Worm (Caenorhabditis elegans) whole organism, L2 larva: Measurements from ENCODE around the gene rpl-38.
A peak's percentile ranks its signal among the peaks of the same experiment; 100 is the strongest.

Experiments used
- C34F6.9 ChIP-seq: fragments of 150-350 bp; optimal IDR thresholded peaks from 2 replicates; lab custom pipeline; 2014; ENCODE audit warnings: missing biosample characterization, missing genetic modification characterization
- ZK546.5 ChIP-seq: sonication (generic microtip); optimal IDR thresholded peaks from 2 replicates; lab custom pipeline; 2017; ENCODE audit warnings: missing biosample characterization, missing genetic modification characterization
- alr-1 ChIP-seq: fragments of 150-350 bp; optimal IDR thresholded peaks from 2 replicates; lab custom pipeline; 2014; ENCODE audit warnings: missing biosample characterization, missing genetic modification characterization
- aly-2 ChIP-seq: fragments of 150-350 bp; optimal IDR thresholded peaks from 2 replicates; lab custom pipeline; 2014; ENCODE audit warnings: missing biosample characterization, missing genetic modification characterization
- ama-1 ChIP-seq: fragments of 150-350 bp; optimal IDR thresholded peaks from 2 replicates; lab custom pipeline; 2018; ENCODE audit warnings: inconsistent platforms
- blmp-1 ChIP-seq: sonication (generic microtip); optimal IDR thresholded peaks from 2 replicates; lab custom pipeline; 2017; ENCODE audit warnings: missing genetic modification characterization, mild to moderate bottlenecking, missing compliant biosample characterization, antibody characterized with exemption, moderate library complexity; ENCODE audit not compliant: insufficient read depth
- ceh-16 ChIP-seq: fragments of 150-350 bp; optimal IDR thresholded peaks from 2 replicates; lab custom pipeline; 2014; ENCODE audit warnings: missing biosample characterization, missing genetic modification characterization
- crh-2 ChIP-seq: sonication (generic microtip); optimal IDR thresholded peaks from 2 replicates; lab custom pipeline; 2017; ENCODE audit warnings: missing biosample characterization, missing genetic modification characterization
- dmd-4 ChIP-seq: sonication (generic microtip); optimal IDR thresholded peaks from 2 replicates; lab custom pipeline; 2017; ENCODE audit warnings: missing biosample characterization, missing genetic modification characterization
- egl-27 ChIP-seq: sonication (generic microtip); optimal IDR thresholded peaks from 3 replicates; lab custom pipeline; 2017; ENCODE audit warnings: missing biosample characterization, missing genetic modification reagents, missing genetic modification characterization
- elt-1 ChIP-seq: fragments of 150-350 bp; optimal IDR thresholded peaks from 2 replicates; lab custom pipeline; 2014; ENCODE audit warnings: missing biosample characterization, missing genetic modification characterization
- elt-3 ChIP-seq: sonication (generic microtip); optimal IDR thresholded peaks from 2 replicates; lab custom pipeline; 2017; ENCODE audit warnings: missing biosample characterization, missing genetic modification characterization
- fos-1 ChIP-seq: fragments of 150-350 bp; optimal IDR thresholded peaks from 2 replicates; lab custom pipeline; 2014; ENCODE audit warnings: missing biosample characterization, missing genetic modification characterization
- lin-11 ChIP-seq: fragments of 150-350 bp; sonication (generic microtip); optimal IDR thresholded peaks from 2 replicates; lab custom pipeline; 2014; ENCODE audit warnings: missing biosample characterization, missing genetic modification characterization, inconsistent platforms, mixed read lengths
- lin-13 ChIP-seq: fragments of 150-350 bp; optimal IDR thresholded peaks from 2 replicates; lab custom pipeline; 2014; ENCODE audit warnings: missing biosample characterization, missing genetic modification reagents, missing genetic modification characterization
- lin-39 ChIP-seq: fragments of 150-350 bp; optimal IDR thresholded peaks from 2 replicates; lab custom pipeline; 2014; ENCODE audit warnings: missing biosample characterization, missing genetic modification reagents, missing genetic modification characterization
- lsy-2 ChIP-seq, 2 experiments: fragments of 150-350 bp in 1 of 2; sonication (generic microtip) in 1 of 2; optimal IDR thresholded peaks; 2 replicates each; lab custom pipeline; 2014 to 2017; ENCODE audit warnings: missing biosample characterization in 2 of 2, missing genetic modification characterization in 2 of 2
- mab-5 ChIP-seq: fragments of 150-350 bp; optimal IDR thresholded peaks from 2 replicates; lab custom pipeline; 2014; ENCODE audit warnings: missing biosample characterization, missing genetic modification characterization
- mbf-1 ChIP-seq: sonication (generic microtip); optimal IDR thresholded peaks from 2 replicates; lab custom pipeline; 2017; ENCODE audit warnings: missing biosample characterization, missing genetic modification characterization
- nhr-10 ChIP-seq: sonication (generic microtip); optimal IDR thresholded peaks from 2 replicates; lab custom pipeline; 2017; ENCODE audit warnings: missing biosample characterization, missing genetic modification characterization
- nhr-11 ChIP-seq: fragments of 150-350 bp; optimal IDR thresholded peaks from 2 replicates; lab custom pipeline; 2014; ENCODE audit warnings: missing biosample characterization, missing genetic modification characterization
- nhr-129 ChIP-seq: fragments of 150-350 bp; optimal IDR thresholded peaks from 2 replicates; lab custom pipeline; 2014; ENCODE audit warnings: missing biosample characterization, missing genetic modification characterization
- nhr-21 ChIP-seq: fragments of 150-350 bp; optimal IDR thresholded peaks from 2 replicates; lab custom pipeline; 2014; ENCODE audit warnings: missing biosample characterization, missing genetic modification characterization
- nhr-237 ChIP-seq: fragments of 150-350 bp; optimal IDR thresholded peaks from 2 replicates; lab custom pipeline; 2014; ENCODE audit warnings: missing biosample characterization, missing genetic modification characterization
- nhr-6 ChIP-seq: fragments of 150-350 bp; optimal IDR thresholded peaks from 2 replicates; lab custom pipeline; 2014; ENCODE audit warnings: missing biosample characterization, missing genetic modification characterization
- nhr-77 ChIP-seq: fragments of 150-350 bp; optimal IDR thresholded peaks from 2 replicates; lab custom pipeline; 2014; ENCODE audit warnings: missing biosample characterization, missing genetic modification characterization
- peb-1 ChIP-seq: fragments of 150-350 bp; optimal IDR thresholded peaks from 2 replicates; lab custom pipeline; 2014; ENCODE audit warnings: missing biosample characterization, missing genetic modification characterization
- sem-4 ChIP-seq: fragments of 150-350 bp; optimal IDR thresholded peaks from 2 replicates; lab custom pipeline; 2014; ENCODE audit warnings: missing biosample characterization, missing genetic modification reagents, missing genetic modification characterization
- skn-1 ChIP-seq: sonication (generic microtip); optimal IDR thresholded peaks from 2 replicates; lab custom pipeline; 2017; ENCODE audit warnings: missing biosample characterization, missing genetic modification characterization
- sma-3 ChIP-seq: sonication (generic microtip); optimal IDR thresholded peaks from 2 replicates; lab custom pipeline; 2016; ENCODE audit warnings: missing genetic modification reagents, missing genetic modification characterization, missing compliant biosample characterization
- sma-9 ChIP-seq, 2 experiments: fragments of 150-350 bp in 1 of 2; sonication (generic microtip) in 1 of 2; optimal IDR thresholded peaks; 2 replicates each; lab custom pipeline; 2014 to 2016; ENCODE audit warnings: missing genetic modification characterization in 2 of 2, mild to moderate bottlenecking in 1 of 2, missing biosample characterization in 1 of 2, missing compliant biosample characterization in 1 of 2, missing genetic modification reagents in 1 of 2, moderate library complexity in 1 of 2
- unc-39 ChIP-seq: fragments of 150-350 bp; optimal IDR thresholded peaks from 2 replicates; lab custom pipeline; 2014; ENCODE audit warnings: missing biosample characterization, missing genetic modification characterization
- unc-55 ChIP-seq: fragments of 150-350 bp; sonication (generic microtip); optimal IDR thresholded peaks from 3 replicates; lab custom pipeline; 2014; ENCODE audit warnings: missing biosample characterization, missing genetic modification reagents, missing genetic modification characterization
- zag-1 ChIP-seq: fragments of 150-350 bp; optimal IDR thresholded peaks from 2 replicates; lab custom pipeline; 2014; ENCODE audit warnings: missing biosample characterization, missing genetic modification characterization
- ztf-1 ChIP-seq: fragments of 200-800 bp; sonication (Bioruptor generic); conservative IDR thresholded peaks from 2 replicates; pipeline ENCODE4 v1.3.6; 2022; ENCODE audit warnings: missing genetic modification characterization, missing compliant biosample characterization

The rpl-38 gene

DNA sequence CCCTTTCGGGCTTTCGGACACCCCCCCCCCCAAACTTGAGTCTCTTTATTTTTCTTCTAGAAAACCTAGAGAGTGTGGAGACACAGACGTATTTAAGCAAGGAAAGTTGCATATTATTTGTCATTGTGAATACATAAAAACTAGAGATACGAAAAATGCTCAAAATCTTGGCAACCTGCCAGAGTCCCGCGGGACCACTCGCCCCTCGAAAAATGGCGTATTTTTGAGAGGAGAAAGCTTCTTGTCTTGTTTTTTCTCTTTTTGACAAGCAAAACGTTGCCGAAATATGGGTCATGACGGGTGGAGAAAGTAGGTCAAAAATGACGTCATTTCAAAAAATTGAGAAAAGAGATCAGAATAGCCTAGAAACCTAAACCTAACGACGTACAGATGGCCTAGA, 8.4 kb downstream of the rpl-38 start:
- no peak for TF ChIP-seq ama-1 (lab: Kevin White, UChicago)
- TF ChIP-seq dmd-4 (tag; lab: Kevin White, UChicago), result no peak
- TF ChIP-seq egl-27 (tag; lab: Kevin White, UChicago), result no peak
- TF ChIP-seq peb-1 (tag; lab: Kevin White, UChicago), result no peak
- no peak for TF ChIP-seq lin-13 (GFP tag; lab: Kevin White, UChicago)
- no peak for TF ChIP-seq elt-1 (tag; lab: Kevin White, UChicago)
- TF ChIP-seq nhr-21 (tag; lab: Kevin White, UChicago), result no peak
- TF ChIP-seq aly-2 (tag; lab: Kevin White, UChicago), result no peak
- no peak for TF ChIP-seq nhr-237 (tag; lab: Kevin White, UChicago)
- no peak for TF ChIP-seq nhr-10 (tag; lab: Kevin White, UChicago)
- TF ChIP-seq skn-1 (tag; lab: Kevin White, UChicago), result no peak
- peak; percentile 60 for TF ChIP-seq mab-5 (tag; lab: Kevin White, UChicago)
- no peak for TF ChIP-seq fos-1 (tag; lab: Kevin White, UChicago)
- TF ChIP-seq alr-1, result no peak
- TF ChIP-seq ZK546.5 (tag; lab: Kevin White, UChicago), result no peak
- no peak for TF ChIP-seq sem-4 (tag; lab: Kevin White, UChicago)
- TF ChIP-seq nhr-77 (tag; lab: Kevin White, UChicago), result no peak
- TF ChIP-seq unc-39, result no peak
- TF ChIP-seq unc-55, result no peak
- TF ChIP-seq zag-1 (tag; lab: Kevin White, UChicago), result peak; percentile 20
- TF ChIP-seq lsy-2 (tag; optimal IDR thresholded peaks at IDR 0.05; lab: Kevin White, UChicago), result peak in 1 of 2 experiments; percentile 29
- TF ChIP-seq nhr-11 (tag; lab: Kevin White, UChicago), result no peak
- no peak for TF ChIP-seq elt-3 (tag; lab: Kevin White, UChicago)
- TF ChIP-seq, all 48 proteins: peak for 3

DNA sequence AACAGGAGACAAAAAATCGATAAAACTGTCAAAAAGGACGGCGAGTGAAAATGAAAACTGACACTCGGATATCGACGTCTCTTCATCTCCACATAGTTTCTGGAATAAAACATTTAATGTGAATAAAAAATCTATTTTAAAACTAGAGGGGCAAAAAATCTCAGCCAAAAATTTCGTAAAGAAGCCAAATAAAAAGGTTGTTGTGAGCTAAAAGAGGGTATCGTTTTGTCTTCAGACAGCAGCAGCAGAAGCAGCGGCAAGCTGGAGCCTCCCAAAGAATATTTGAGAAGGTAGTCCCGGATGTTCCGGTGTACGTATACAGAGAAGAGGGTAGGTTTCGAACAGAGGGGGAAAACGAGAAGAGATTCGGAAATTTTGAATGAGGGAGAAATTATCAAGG, 10.0 kb downstream of the rpl-38 start, which contains the start of gene lgc-31:
Gene lgc-31, minus strand, starts transcription at position 101 of the 400 bp plus-strand sequence.
- TF ChIP-seq nhr-6 (tag; lab: Kevin White, UChicago) (no peak), dmd-4 (tag; lab: Kevin White, UChicago) (no peak), unc-39 (no peak), mab-5 (tag; lab: Kevin White, UChicago) (no peak), ztf-1 (GFP tag; lab: Robert Waterston, UW) (no peak), ceh-16 (tag; lab: Kevin White, UChicago) (no peak), lin-39 (tag; lab: Kevin White, UChicago) (no peak), nhr-129 (tag; lab: Kevin White, UChicago) (no peak), blmp-1 (tag; lab: Kevin White, UChicago) (no peak), lin-11 (tag; lab: Kevin White, UChicago) (no peak), lin-13 (GFP tag; lab: Kevin White, UChicago) (no peak), elt-1 (tag; lab: Kevin White, UChicago) (no peak)
- TF ChIP-seq, all 48 proteins: peak for 0

ce11 chrV:15529069-15529468, 17.1 kb downstream of the rpl-38 start, which contains the start of gene srh-276:
TSS of gene srh-276 (plus strand) at chrV:15529369.
- TF ChIP-seq fos-1 (tag; lab: Kevin White, UChicago), result no peak
- no peak for TF ChIP-seq C34F6.9 (tag; lab: Kevin White, UChicago)
- no peak for TF ChIP-seq sma-3 (GFP tag; lab: Kevin White, UChicago)
- no peak for TF ChIP-seq ZK546.5 (tag; lab: Kevin White, UChicago)
- TF ChIP-seq ztf-1 (GFP tag; lab: Robert Waterston, UW), result no peak
- no peak for TF ChIP-seq mbf-1
- TF ChIP-seq nhr-6 (tag; lab: Kevin White, UChicago), result no peak
- TF ChIP-seq nhr-21 (tag; lab: Kevin White, UChicago), result no peak
- TF ChIP-seq elt-1 (tag; lab: Kevin White, UChicago), result no peak
- TF ChIP-seq crh-2 (tag; lab: Kevin White, UChicago), result no peak
- no peak for TF ChIP-seq alr-1
- no peak for TF ChIP-seq ceh-16 (tag; lab: Kevin White, UChicago)
- TF ChIP-seq sem-4 (tag; lab: Kevin White, UChicago), result no peak
- TF ChIP-seq dmd-4 (tag; lab: Kevin White, UChicago), result no peak
- TF ChIP-seq, all 48 proteins: peak for 0

- TF ChIP-seq blmp-1 (tag; lab: Kevin White, UChicago) (no peak), sma-9 (GFP tag; optimal IDR thresholded peaks at IDR 0.05; lab: Kevin White, UChicago) (no peak), sma-9 (tag; optimal IDR thresholded peaks at IDR 0.05; lab: Kevin White, UChicago) (no peak), nhr-77 (tag; lab: Kevin White, UChicago) (no peak), fos-1 (tag; lab: Kevin White, UChicago) (peak; percentile 49)
- TF ChIP-seq, all 48 proteins: peak for 1
Measured at ce11 chrV:15533096-15533495, 21.1 kb downstream of the rpl-38 start, which contains the start of gene F21A3.11. TSS of gene F21A3.11 (minus strand) at chrV:15533212.
